Worm (Caenorhabditis elegans) whole organism, L1 larva: ENCODE results near the gene H28G03.3.

ENCODE experiments used
- C04F5.9 ChIP-seq: sonication (generic microtip); optimal IDR thresholded peaks from 2 replicates; lab custom pipeline; 2016; ENCODE audit warnings: missing genetic modification characterization, missing compliant biosample characterization
- C34B4.2 ChIP-seq: sonication (generic microtip); optimal IDR thresholded peaks from 2 replicates; lab custom pipeline; 2017; ENCODE audit warnings: mild to moderate bottlenecking, missing genetic modification characterization, missing compliant biosample characterization
- F16B12.6 ChIP-seq: fragments of 150-350 bp; optimal IDR thresholded peaks from 2 replicates; lab custom pipeline; 2014; ENCODE audit warnings: missing biosample characterization, missing genetic modification characterization
- Y116A8C.19 ChIP-seq: sonication (generic microtip); optimal IDR thresholded peaks from 2 replicates; lab custom pipeline; 2016; ENCODE audit warnings: missing compliant biosample characterization, missing genetic modification characterization, borderline replicate concordance
- aha-1 ChIP-seq: fragments of 150-350 bp; optimal IDR thresholded peaks from 2 replicates; lab custom pipeline; 2014; ENCODE audit warnings: missing biosample characterization, missing genetic modification characterization
- alr-1 ChIP-seq: fragments of 200-800 bp; sonication (Bioruptor generic); optimal IDR thresholded peaks from 2 replicates; lab custom pipeline; 2018; ENCODE audit warnings: borderline replicate concordance, mild to moderate bottlenecking, missing genetic modification characterization, missing compliant biosample characterization
- aly-2 ChIP-seq: fragments of 150-350 bp; optimal IDR thresholded peaks from 2 replicates; lab custom pipeline; 2014; ENCODE audit warnings: missing biosample characterization, missing genetic modification characterization
- ama-1 ChIP-seq: fragments of 150-350 bp; optimal IDR thresholded peaks from 2 replicates; lab custom pipeline; 2014
- blmp-1 ChIP-seq: fragments of 150-350 bp; optimal IDR thresholded peaks from 2 replicates; lab custom pipeline; 2014; ENCODE audit warnings: missing biosample characterization, missing genetic modification characterization
- ceh-63 ChIP-seq: fragments of 200-800 bp; sonication (Bioruptor generic); optimal IDR thresholded peaks from 2 replicates; lab custom pipeline; 2018; ENCODE audit warnings: mild to moderate bottlenecking, missing genetic modification characterization, missing compliant biosample characterization
- ceh-82 ChIP-seq, 3 experiments: fragments of 150-350 bp in 1 of 3; sonication (generic microtip) in 2 of 3; optimal IDR thresholded peaks; 2 replicates each; lab custom pipeline; 2014 to 2017; ENCODE audit warnings: missing biosample characterization in 3 of 3, missing genetic modification characterization in 3 of 3
- ceh-90 ChIP-seq: sonication (generic microtip); optimal IDR thresholded peaks from 2 replicates; lab custom pipeline; 2016; ENCODE audit warnings: missing genetic modification characterization, missing compliant biosample characterization
- ces-1 ChIP-seq: fragments of 150-350 bp; optimal IDR thresholded peaks from 2 replicates; lab custom pipeline; 2014; ENCODE audit warnings: missing biosample characterization, missing genetic modification reagents, missing genetic modification characterization
- dpl-1 ChIP-seq, 3 experiments: fragments of 150-350 bp in 2 of 3; sonication (generic microtip) in 1 of 3; optimal IDR thresholded peaks; 2 replicates each; lab custom pipeline; 2014 to 2017; ENCODE audit warnings: missing biosample characterization in 3 of 3, missing genetic modification characterization in 3 of 3, missing genetic modification reagents in 3 of 3
- dsc-1 ChIP-seq: sonication (generic microtip); optimal IDR thresholded peaks from 2 replicates; lab custom pipeline; 2016; ENCODE audit warnings: mild to moderate bottlenecking, missing genetic modification characterization, missing compliant biosample characterization
- efl-1 ChIP-seq, 4 experiments: fragments of 150-350 bp; optimal IDR thresholded peaks in 3 of 4; peaks in 1 of 4; 1 replicate in 1 of 4; 2 replicates in 3 of 4; lab custom pipeline; 2014; ENCODE audit warnings: missing biosample characterization in 2 of 4, missing genetic modification characterization in 2 of 4, missing genetic modification reagents in 2 of 4
- efl-3 ChIP-seq: fragments of 200-800 bp; sonication (Bioruptor generic); optimal IDR thresholded peaks from 2 replicates; lab custom pipeline; 2018; ENCODE audit warnings: mild to moderate bottlenecking, missing genetic modification characterization, missing compliant biosample characterization
- egl-13 ChIP-seq: sonication (generic microtip); optimal IDR thresholded peaks from 2 replicates; lab custom pipeline; 2016; ENCODE audit warnings: missing genotype, missing genetic modification reagents, missing genetic modification characterization, missing compliant biosample characterization
- egl-27 ChIP-seq, 2 experiments: fragments of 150-350 bp in 1 of 2; sonication (generic microtip); optimal IDR thresholded peaks; 3 replicates each; lab custom pipeline; 2017 to 2018; ENCODE audit warnings: missing biosample characterization in 2 of 2, missing genetic modification characterization in 2 of 2, missing genetic modification reagents in 2 of 2
- ets-5 ChIP-seq: fragments of 200-800 bp; sonication (Bioruptor generic); IDR thresholded peaks from 2 replicates; pipeline ENCODE4 v1.3.6; 2022; ENCODE audit warnings: missing genetic modification characterization, missing compliant biosample characterization
- grh-1 ChIP-seq: fragments of 200-800 bp; sonication (Bioruptor generic); IDR thresholded peaks from 2 replicates; pipeline ENCODE4 v1.3.6; 2022; ENCODE audit warnings: missing genetic modification reagents, missing genetic modification characterization, missing compliant biosample characterization
- hlh-17 ChIP-seq: fragments of 200-800 bp; sonication (Bioruptor generic); optimal IDR thresholded peaks from 2 replicates; lab custom pipeline; 2018; ENCODE audit warnings: missing genetic modification characterization, mild to moderate bottlenecking, missing compliant biosample characterization, moderate library complexity, borderline replicate concordance
- hlh-4 ChIP-seq: sonication (generic microtip); optimal IDR thresholded peaks from 2 replicates; lab custom pipeline; 2016; ENCODE audit warnings: mild to moderate bottlenecking, missing genetic modification characterization, missing compliant biosample characterization
- hpl-2 ChIP-seq: fragments of 150-350 bp; optimal IDR thresholded peaks from 2 replicates; lab custom pipeline; 2014; ENCODE audit warnings: missing biosample characterization, missing genetic modification reagents, missing genetic modification characterization
- irx-1 ChIP-seq: sonication (generic microtip); optimal IDR thresholded peaks from 2 replicates; lab custom pipeline; 2016; ENCODE audit warnings: missing genetic modification characterization, missing compliant biosample characterization
- isw-1 ChIP-seq: fragments of 200-800 bp; sonication (Bioruptor generic); IDR thresholded peaks from 2 replicates; pipeline ENCODE4 v1.3.6; 2022; ENCODE audit warnings: missing genetic modification characterization, missing compliant biosample characterization
- jun-1 ChIP-seq: fragments of 150-350 bp; optimal IDR thresholded peaks from 2 replicates; lab custom pipeline; 2014; ENCODE audit warnings: missing biosample characterization, missing genetic modification reagents, missing genetic modification characterization
- lin-13 ChIP-seq: fragments of 150-350 bp; optimal IDR thresholded peaks from 2 replicates; lab custom pipeline; 2014; ENCODE audit warnings: missing biosample characterization, missing genetic modification reagents, missing genetic modification characterization
- lir-3 ChIP-seq: sonication (generic microtip); optimal IDR thresholded peaks from 2 replicates; lab custom pipeline; 2016; ENCODE audit warnings: mild to moderate bottlenecking, missing genetic modification characterization, moderate library complexity, missing compliant biosample characterization; ENCODE audit not compliant: poor library complexity
- mab-9 ChIP-seq: fragments of 200-800 bp; sonication (Bioruptor generic); IDR thresholded peaks from 2 replicates; pipeline ENCODE4 v1.3.6; 2022; ENCODE audit warnings: missing genetic modification reagents, missing genetic modification characterization, missing compliant biosample characterization
- mep-1 ChIP-seq: fragments of 150-350 bp; optimal IDR thresholded peaks from 2 replicates; lab custom pipeline; 2014; ENCODE audit warnings: missing biosample characterization, missing genetic modification characterization
- nhr-12 ChIP-seq: sonication (generic microtip); optimal IDR thresholded peaks from 2 replicates; lab custom pipeline; 2017; ENCODE audit warnings: missing biosample characterization, missing genetic modification characterization
- nhr-237 ChIP-seq: fragments of 150-350 bp; optimal IDR thresholded peaks from 2 replicates; lab custom pipeline; 2014; ENCODE audit warnings: missing biosample characterization, missing genetic modification characterization
- nhr-28 ChIP-seq: fragments of 150-350 bp; optimal IDR thresholded peaks from 2 replicates; lab custom pipeline; 2014; ENCODE audit warnings: missing biosample characterization, missing genetic modification characterization
- nhr-47 ChIP-seq: sonication (generic microtip); optimal IDR thresholded peaks from 2 replicates; lab custom pipeline; 2016; ENCODE audit warnings: mild to moderate bottlenecking, missing genetic modification characterization, moderate library complexity, missing compliant biosample characterization
- nhr-71 ChIP-seq: sonication (generic microtip); optimal IDR thresholded peaks from 2 replicates; lab custom pipeline; 2016; ENCODE audit warnings: mild to moderate bottlenecking, missing genetic modification characterization, moderate library complexity, missing compliant biosample characterization
- nhr-84 ChIP-seq: sonication (generic microtip); optimal IDR thresholded peaks from 2 replicates; lab custom pipeline; 2017; ENCODE audit warnings: missing biosample characterization, missing genetic modification characterization
- nhr-85 ChIP-seq: sonication (generic microtip); peaks from one replicate; lab custom pipeline; 2016; ENCODE audit warnings: missing genetic modification characterization, inconsistent platforms, missing compliant biosample characterization
- nhr-90 ChIP-seq: sonication (generic microtip); optimal IDR thresholded peaks from 2 replicates; lab custom pipeline; 2016; ENCODE audit warnings: mild to moderate bottlenecking, missing genetic modification characterization, missing compliant biosample characterization; ENCODE audit not compliant: poor library complexity
- pag-3 ChIP-seq: sonication (generic microtip); optimal IDR thresholded peaks from 2 replicates; lab custom pipeline; 2017; ENCODE audit warnings: missing genetic modification characterization, mild to moderate bottlenecking, missing compliant biosample characterization, antibody characterized with exemption, borderline replicate concordance; ENCODE audit not compliant: insufficient read depth
- pax-3 ChIP-seq: fragments of 200-800 bp; sonication (Bioruptor generic); optimal IDR thresholded peaks from 2 replicates; lab custom pipeline; 2018; ENCODE audit warnings: mild to moderate bottlenecking, missing genetic modification characterization, moderate library complexity, missing compliant biosample characterization
- skn-1 ChIP-seq: fragments of 150-350 bp; optimal IDR thresholded peaks from 2 replicates; lab custom pipeline; 2014; ENCODE audit warnings: missing biosample characterization, missing genetic modification characterization
- snpc-4 ChIP-seq: fragments of 150-350 bp; optimal IDR thresholded peaks from 2 replicates; lab custom pipeline; 2014; ENCODE audit warnings: missing biosample characterization, missing genetic modification characterization
- snu-23 ChIP-seq: sonication (generic microtip); optimal IDR thresholded peaks from 2 replicates; lab custom pipeline; 2016; ENCODE audit warnings: missing genetic modification characterization, missing compliant biosample characterization
- sox-4 ChIP-seq: sonication (generic microtip); optimal IDR thresholded peaks from 2 replicates; lab custom pipeline; 2016; ENCODE audit warnings: missing genetic modification characterization, missing compliant biosample characterization
- sup-37 ChIP-seq: fragments of 200-800 bp; sonication (Bioruptor generic); optimal IDR thresholded peaks from 2 replicates; lab custom pipeline; 2018; ENCODE audit warnings: mild to moderate bottlenecking, missing genetic modification characterization, missing compliant biosample characterization
- unc-62 ChIP-seq: fragments of 150-350 bp; optimal IDR thresholded peaks from 2 replicates; lab custom pipeline; 2014; ENCODE audit warnings: missing biosample characterization, missing genetic modification reagents, missing genetic modification characterization
- unc-98 ChIP-seq: fragments of 200-800 bp; sonication (Bioruptor generic); IDR thresholded peaks from 2 replicates; pipeline ENCODE4 v1.3.6; 2022; ENCODE audit warnings: missing genetic modification characterization, missing compliant biosample characterization
- xbp-1 ChIP-seq: sonication (generic microtip); optimal IDR thresholded peaks from 2 replicates; lab custom pipeline; 2016; ENCODE audit warnings: missing genetic modification characterization, missing compliant biosample characterization
- ztf-4 ChIP-seq: fragments of 150-350 bp; optimal IDR thresholded peaks from 2 replicates; lab custom pipeline; 2014; ENCODE audit warnings: missing biosample characterization, missing genetic modification characterization

Gene H28G03.3

DNA sequence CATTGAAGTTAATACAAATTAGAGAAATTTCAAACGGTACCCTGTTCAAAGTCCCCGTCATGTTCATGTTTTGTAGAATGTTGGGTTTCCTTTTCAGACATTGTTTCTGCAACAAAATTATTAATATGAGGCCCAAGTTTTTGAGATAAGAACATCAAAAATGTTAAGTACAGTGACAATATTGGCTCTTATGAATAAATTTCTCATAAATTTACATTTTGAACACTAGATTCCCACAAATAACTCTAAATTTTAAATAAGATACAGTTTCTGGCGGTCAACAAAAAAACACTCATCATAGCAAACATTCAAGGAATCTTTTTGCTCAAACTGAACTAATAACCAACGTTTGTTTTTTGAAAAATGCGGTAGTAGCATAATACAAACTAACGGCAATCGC lies at the start of gene H28G03.3:
Gene H28G03.3, minus strand, starts transcription at position 101 of the 400 bp plus-strand sequence.
- TF ChIP-seq dpl-1 (GFP tag; optimal IDR thresholded peaks at IDR 0.05; lab: Kevin White, UChicago) (no peak), C34B4.2 (tag; lab: Kevin White, UChicago) (no peak), unc-62 (GFP tag; lab: Kevin White, UChicago) (no peak), lir-3 (tag; lab: Kevin White, UChicago) (no peak), egl-13 (tag; lab: Kevin White, UChicago) (no peak), alr-1 (tag; lab: Kevin White, UChicago) (no peak), ces-1 (no peak), hlh-4 (tag; lab: Kevin White, UChicago) (no peak), jun-1 (tag; lab: Kevin White, UChicago) (no peak)
- TF ChIP-seq, all 84 proteins: peak for 0

ce11 chrX:5275209-5275608 lies 49.0 kb upstream of the H28G03.3 start, which contains the start of gene hst-6:
Gene hst-6, plus strand, starts transcription at chrX:5275561.
- TF ChIP-seq isw-1 (GFP tag; lab: Robert Waterston, UW): no peak
- no peak for TF ChIP-seq irx-1 (tag; lab: Kevin White, UChicago)
- TF ChIP-seq nhr-71 (tag; lab: Kevin White, UChicago): peak; percentile 67
- TF ChIP-seq Y116A8C.19 (tag; lab: Kevin White, UChicago): no peak
- peak; percentile 65 for TF ChIP-seq nhr-47
- peak; percentile 37 for TF ChIP-seq snpc-4 (tag; lab: Kevin White, UChicago)
- peak; percentile 20 for TF ChIP-seq jun-1 (tag; lab: Kevin White, UChicago)
- no peak for TF ChIP-seq mab-9 (GFP tag; lab: Robert Waterston, UW)
- peak; percentile 53 for TF ChIP-seq blmp-1 (tag; lab: Kevin White, UChicago)
- TF ChIP-seq egl-27 (tag; optimal IDR thresholded peaks at IDR 0.05; lab: Kevin White, UChicago): no peak
- no peak for TF ChIP-seq nhr-28 (tag; lab: Kevin White, UChicago)
- no peak for TF ChIP-seq ceh-90 (tag; lab: Kevin White, UChicago)
- TF ChIP-seq ceh-82 (tag; optimal IDR thresholded peaks at IDR 0.05; lab: Kevin White, UChicago): peak; percentile 22 to 72 (median 33)
- no peak for TF ChIP-seq unc-98 (GFP tag; lab: Robert Waterston, UW)
- no peak for TF ChIP-seq aha-1 (tag; lab: Kevin White, UChicago)
- no peak for TF ChIP-seq aly-2 (tag; lab: Kevin White, UChicago)
- TF ChIP-seq grh-1 (GFP tag; lab: Robert Waterston, UW): no peak
- TF ChIP-seq pag-3 (tag; lab: Kevin White, UChicago): no peak
- TF ChIP-seq nhr-12 (tag; lab: Kevin White, UChicago): no peak
- no peak for TF ChIP-seq sox-4 (tag; lab: Kevin White, UChicago)
- TF ChIP-seq efl-3: no peak
- TF ChIP-seq C04F5.9 (tag; lab: Kevin White, UChicago): no peak
- no peak for TF ChIP-seq hlh-17 (GFP tag; lab: Kevin White, UChicago)
- TF ChIP-seq nhr-85: peak; percentile 51
- TF ChIP-seq nhr-237 (tag; lab: Kevin White, UChicago): no peak
- TF ChIP-seq pax-3 (tag; lab: Kevin White, UChicago): no peak
- TF ChIP-seq lin-13 (GFP tag; lab: Kevin White, UChicago): no peak
- peak; percentile 8 for TF ChIP-seq F16B12.6 (tag; lab: Kevin White, UChicago)
- peak; percentile 49 for TF ChIP-seq nhr-90 (tag; lab: Kevin White, UChicago)
- TF ChIP-seq mep-1 (tag; lab: Kevin White, UChicago): peak; percentile 66
- no peak for TF ChIP-seq ztf-4
- TF ChIP-seq dsc-1 (tag; lab: Kevin White, UChicago): peak; percentile 40
- TF ChIP-seq snu-23: peak; percentile 69
- no peak for TF ChIP-seq nhr-84 (tag; lab: Kevin White, UChicago)
- peak; percentile 43 for TF ChIP-seq egl-13 (tag; lab: Kevin White, UChicago)
- TF ChIP-seq skn-1 (tag; lab: Kevin White, UChicago): peak; percentile 62
- peak; percentile 65 for TF ChIP-seq xbp-1 (tag; lab: Kevin White, UChicago)
- TF ChIP-seq hpl-2 (GFP tag; lab: Kevin White, UChicago): no peak
- no peak for TF ChIP-seq unc-62 (GFP tag; lab: Kevin White, UChicago)
- peak in 2 of 3 experiments; percentile 16 to 35 for TF ChIP-seq dpl-1 (GFP tag; optimal IDR thresholded peaks at IDR 0.05; lab: Kevin White, UChicago)
- TF ChIP-seq ama-1 (lab: Kevin White, UChicago): no peak
- no peak for TF ChIP-seq ceh-63 (GFP tag; lab: Kevin White, UChicago)
- TF ChIP-seq ets-5: no peak
- peak; percentile 28 to 43 for TF ChIP-seq efl-1 (optimal IDR thresholded peaks at IDR 0.05; lab: Kevin White, UChicago)
- peak; percentile 22 to 82 for TF ChIP-seq efl-1 (GFP tag; optimal IDR thresholded peaks at IDR 0.05 in 1 of 2; lab: Kevin White, UChicago)
- TF ChIP-seq sup-37: no peak
